Worm (Caenorhabditis elegans) whole organism, L1 larva: ENCODE data around the gene cyp-14A5.

Experiments used
- aha-1 ChIP-seq: fragments of 150-350 bp; optimal IDR thresholded peaks from 2 replicates; lab custom pipeline; 2014; ENCODE audit warnings: missing biosample characterization, missing genetic modification characterization
- aly-2 ChIP-seq: fragments of 150-350 bp; optimal IDR thresholded peaks from 2 replicates; lab custom pipeline; 2014; ENCODE audit warnings: missing biosample characterization, missing genetic modification characterization
- ceh-82 ChIP-seq, 3 experiments: fragments of 150-350 bp in 1 of 3; sonication (generic microtip) in 2 of 3; optimal IDR thresholded peaks; 2 replicates each; lab custom pipeline; 2014 to 2017; ENCODE audit warnings: missing biosample characterization in 3 of 3, missing genetic modification characterization in 3 of 3
- dpl-1 ChIP-seq, 3 experiments: fragments of 150-350 bp in 2 of 3; sonication (generic microtip) in 1 of 3; optimal IDR thresholded peaks; 2 replicates each; lab custom pipeline; 2014 to 2017; ENCODE audit warnings: missing biosample characterization in 3 of 3, missing genetic modification characterization in 3 of 3, missing genetic modification reagents in 3 of 3
- elt-3 ChIP-seq, 6 experiments: fragments of 150-350 bp in 1 of 6; sonication (generic microtip); optimal IDR thresholded peaks; 2 replicates each; lab custom pipeline; 2017 to 2018; ENCODE audit warnings: missing biosample characterization in 6 of 6, missing genetic modification characterization in 6 of 6, inconsistent platforms in 1 of 6
- lin-14 ChIP-seq: fragments of 200-800 bp; sonication (Bioruptor generic); optimal IDR thresholded peaks from 2 replicates; lab custom pipeline; 2018; ENCODE audit warnings: mild to moderate bottlenecking, missing genetic modification characterization, moderate library complexity, missing compliant biosample characterization
- lin-39 ChIP-seq: fragments of 150-350 bp; optimal IDR thresholded peaks from 2 replicates; lab custom pipeline; 2014; ENCODE audit warnings: missing biosample characterization, missing genetic modification reagents, missing genetic modification characterization
- nhr-11 ChIP-seq: fragments of 150-350 bp; optimal IDR thresholded peaks from 2 replicates; lab custom pipeline; 2014; ENCODE audit warnings: missing biosample characterization, missing genetic modification characterization
- skn-1 ChIP-seq: fragments of 150-350 bp; optimal IDR thresholded peaks from 2 replicates; lab custom pipeline; 2014; ENCODE audit warnings: missing biosample characterization, missing genetic modification characterization
- unc-86 ChIP-seq: sonication (generic microtip); optimal IDR thresholded peaks from 2 replicates; lab custom pipeline; 2016; ENCODE audit warnings: missing genetic modification characterization, missing compliant biosample characterization
- zag-1 ChIP-seq: fragments of 150-350 bp; optimal IDR thresholded peaks from 2 replicates; lab custom pipeline; 2014; ENCODE audit warnings: missing biosample characterization, missing genetic modification characterization

- TF ChIP-seq aly-2 (tag; lab: Kevin White, UChicago) (no peak), lin-39 (no peak), nhr-11 (tag; lab: Kevin White, UChicago) (no peak), zag-1 (tag; lab: Kevin White, UChicago) (no peak), unc-86 (tag; lab: Kevin White, UChicago) (no peak), lin-14 (GFP tag; lab: Kevin White, UChicago) (peak; percentile 28), dpl-1 (GFP tag; optimal IDR thresholded peaks at IDR 0.05; lab: Kevin White, UChicago) (no peak), ceh-82 (tag; optimal IDR thresholded peaks at IDR 0.05; lab: Kevin White, UChicago) (no peak), skn-1 (no peak), aha-1 (tag; lab: Kevin White, UChicago) (no peak), elt-3 (tag; optimal IDR thresholded peaks at IDR 0.05; lab: Kevin White, UChicago) (no peak)
Observed at ce11 chrV:5442366-5442765, 19.3 kb upstream of the cyp-14A5 start.
